Worm (Caenorhabditis elegans) whole organism, mixed stage, embryonic: ENCODE results near the gene eps-8.

ENCODE experiments used
- blmp-1 ChIP-seq: fragments of 150-350 bp; optimal IDR thresholded peaks from 2 replicates; lab custom pipeline; 2014; ENCODE audit warnings: missing biosample characterization, missing genetic modification characterization
- ceh-39 ChIP-seq: fragments of 150-350 bp; optimal IDR thresholded peaks from 2 replicates; lab custom pipeline; 2014; ENCODE audit warnings: missing biosample characterization, missing genetic modification characterization
- cnd-1 ChIP-seq: fragments of 200-800 bp; sonication (Bioruptor generic); optimal IDR thresholded peaks from 2 replicates; lab custom pipeline; 2018; ENCODE audit warnings: mild to moderate bottlenecking, missing genetic modification characterization, missing compliant biosample characterization
- elt-1 ChIP-seq: sonication (generic microtip); optimal IDR thresholded peaks from 2 replicates; lab custom pipeline; 2017; ENCODE audit warnings: missing genetic modification characterization, mild to moderate bottlenecking, missing compliant biosample characterization, antibody characterized with exemption, moderate library complexity, borderline replicate concordance; ENCODE audit not compliant: insufficient read depth
- elt-3 ChIP-seq: fragments of 150-350 bp; optimal IDR thresholded peaks from 2 replicates; lab custom pipeline; 2014; ENCODE audit warnings: missing biosample characterization, missing genetic modification characterization
- hlh-1 ChIP-seq: fragments of 150-350 bp; optimal IDR thresholded peaks from 2 replicates; lab custom pipeline; 2014; ENCODE audit warnings: missing biosample characterization, missing genetic modification reagents, missing genetic modification characterization
- pha-4 ChIP-seq: fragments of 150-350 bp; optimal IDR thresholded peaks from 2 replicates; lab custom pipeline; 2018; ENCODE audit warnings: missing biosample characterization, missing genetic modification reagents, missing genetic modification characterization
- snpc-4 ChIP-seq: fragments of 150-350 bp; optimal IDR thresholded peaks from 2 replicates; lab custom pipeline; 2014; ENCODE audit warnings: missing biosample characterization, missing genetic modification characterization
- unc-62 ChIP-seq: fragments of 150-350 bp; optimal IDR thresholded peaks from 2 replicates; lab custom pipeline; 2014; ENCODE audit warnings: missing biosample characterization, missing genetic modification reagents, missing genetic modification characterization

ce11 chrIV:14876632-14877031 is 2.7 kb upstream of the eps-8 start:
- no peak for TF ChIP-seq ceh-39 (tag; lab: Kevin White, UChicago)
- no peak for TF ChIP-seq hlh-1 (tag; lab: Kevin White, UChicago)
- peak; percentile 4 for TF ChIP-seq cnd-1 (tag; lab: Kevin White, UChicago)
- no peak for TF ChIP-seq elt-1
- no peak for TF ChIP-seq elt-3
- no peak for TF ChIP-seq pha-4 (tag; lab: Kevin White, UChicago)
- TF ChIP-seq blmp-1 (tag; lab: Kevin White, UChicago) = no peak
- TF ChIP-seq snpc-4 (tag; lab: Kevin White, UChicago) = no peak
- no peak for TF ChIP-seq unc-62 (GFP tag; lab: Kevin White, UChicago)
